Worm (Caenorhabditis elegans): ENCODE data around the gene R166.2.

R166.2 gene

DNA sequence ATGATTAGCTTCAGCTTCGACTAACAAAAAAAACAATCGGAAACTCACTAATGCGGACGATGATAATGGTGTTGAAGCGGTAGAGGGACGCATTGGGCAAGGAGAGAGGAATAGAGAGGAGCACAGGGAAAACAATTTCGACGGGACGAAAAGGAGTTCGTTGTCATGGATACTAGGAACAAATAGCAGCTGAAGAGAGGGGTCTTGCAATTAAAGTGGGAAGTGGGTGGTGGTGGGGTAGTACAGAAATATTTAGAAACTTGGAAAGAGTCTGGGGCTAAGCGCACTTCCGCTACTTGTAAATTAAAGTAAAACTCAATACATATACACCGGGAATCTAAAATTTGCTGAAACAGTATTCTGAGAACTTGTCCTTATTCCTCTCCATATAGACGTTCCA lies 27.7 kb downstream of the R166.2 start, which contains the start of gene F59B10.2:
TSS of gene F59B10.2 (minus strand) at position 101 of the 400 bp plus-strand sequence.
- no peak for TF ChIP-seq unc-130 (GFP tag; optimal IDR thresholded peaks at IDR 0.05)
- no peak for TF ChIP-seq pha-4 (tag; optimal IDR thresholded peaks at IDR 0.05)
- TF ChIP-seq lin-26 (GFP tag; IDR thresholded peaks at IDR 0.05): no peak
- no peak for TF ChIP-seq pbrm-1 (GFP tag; IDR thresholded peaks at IDR 0.05)
- TF ChIP-seq Y53F4B.3 (GFP tag; IDR thresholded peaks at IDR 0.05): no peak
- no peak for TF ChIP-seq T07F8.4 (tag; optimal IDR thresholded peaks at IDR 0.05)
- TF ChIP-seq B0035.1 (tag; optimal IDR thresholded peaks at IDR 0.05): no peak
- no peak for TF ChIP-seq B0336.3 (GFP tag; IDR thresholded peaks at IDR 0.05)
- no peak for TF ChIP-seq ztf-22 (GFP tag; optimal IDR thresholded peaks at IDR 0.05)
- TF ChIP-seq zim-3 (tag; optimal IDR thresholded peaks at IDR 0.05): no peak

ce11 chrII:10507906-10508305 lies 29.6 kb downstream of the R166.2 start:
- TF ChIP-seq ztf-28 (GFP tag; IDR thresholded peaks at IDR 0.05) (no peak), hrde-1 (tag; optimal IDR thresholded peaks at IDR 0.05; ENCODE audit: borderline replicate concordance) (no peak), efl-1 (GFP tag; optimal IDR thresholded peaks at IDR 0.05) (no peak), snpc-1.1 (tag; optimal IDR thresholded peaks at IDR 0.05; ENCODE audit: insufficient read depth) (no peak), B0261.1 (tag; optimal IDR thresholded peaks at IDR 0.05) (no peak), tbx-9 (tag; optimal IDR thresholded peaks at IDR 0.05; ENCODE audit: borderline replicate concordance) (no peak), madf-10 (tag; optimal IDR thresholded peaks at IDR 0.05) (no peak), hsf-1 (GFP tag; IDR thresholded peaks at IDR 0.05) (no peak), bed-2 (GFP tag; IDR thresholded peaks at IDR 0.05) (no peak), attf-5 (GFP tag; optimal IDR thresholded peaks at IDR 0.05) (no peak), F23B12.7 (tag; optimal IDR thresholded peaks at IDR 0.05; ENCODE audit: insufficient read depth) (no peak), pbrm-1 (GFP tag; IDR thresholded peaks at IDR 0.05) (no peak), F52B5.7 (tag; optimal IDR thresholded peaks at IDR 0.05) (no peak), repo-1 (tag; optimal IDR thresholded peaks at IDR 0.05) (no peak), Y53G8AR.9 (GFP tag; conservative IDR thresholded peaks at IDR 0.05) (no peak), F33H1.4 (GFP tag; IDR thresholded peaks at IDR 0.05) (no peak), lin-40 (tag; optimal IDR thresholded peaks at IDR 0.05) (no peak)

DNA sequence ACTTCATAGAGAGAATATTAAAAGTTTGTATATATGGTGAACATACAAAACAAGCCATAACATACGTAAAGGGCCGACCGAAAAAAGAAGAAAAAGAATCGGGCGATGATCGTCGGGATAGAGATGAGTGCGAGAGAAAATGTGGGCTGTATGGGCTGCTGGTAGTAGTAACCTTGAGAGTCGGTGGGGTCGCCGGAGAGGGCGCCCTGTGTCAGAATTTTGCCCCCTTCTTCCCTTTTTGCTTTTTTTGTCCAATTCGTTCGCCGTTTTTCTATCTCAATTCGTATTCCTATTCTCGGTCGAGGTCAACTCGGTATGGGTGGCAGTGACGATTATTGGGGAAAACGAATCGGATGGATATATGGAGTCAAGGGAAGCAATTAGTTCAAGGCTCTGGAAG lies 31.5 kb downstream of the R166.2 start:
- no peak for TF ChIP-seq dox-1 (GFP tag; IDR thresholded peaks at IDR 0.05)
- TF ChIP-seq bed-2 (GFP tag; IDR thresholded peaks at IDR 0.05): no peak
- no peak for TF ChIP-seq lsl-1 (GFP tag; optimal IDR thresholded peaks at IDR 0.05)
- TF ChIP-seq ZK185.1 (tag; optimal IDR thresholded peaks at IDR 0.05; ENCODE audit: poor library complexity, severe bottlenecking): no peak
- no peak for TF ChIP-seq C06A6.2 (GFP tag; conservative IDR thresholded peaks at IDR 0.05)
- TF ChIP-seq K12H6.12 (tag; optimal IDR thresholded peaks at IDR 0.05): no peak
- TF ChIP-seq F23B12.7 (tag; optimal IDR thresholded peaks at IDR 0.05; ENCODE audit: insufficient read depth): no peak
- no peak for TF ChIP-seq F55B11.4 (tag; optimal IDR thresholded peaks at IDR 0.05; ENCODE audit: borderline replicate concordance, insufficient read depth)
- TF ChIP-seq hlh-26 (GFP tag; conservative IDR thresholded peaks at IDR 0.05): no peak
- TF ChIP-seq repo-1 (tag; optimal IDR thresholded peaks at IDR 0.05): no peak
- TF ChIP-seq C17E4.6 (GFP tag; IDR thresholded peaks at IDR 0.05): no peak
- no peak for TF ChIP-seq somi-1 (GFP tag; optimal IDR thresholded peaks at IDR 0.05)
- no peak for TF ChIP-seq ztf-28 (GFP tag; IDR thresholded peaks at IDR 0.05)
- TF ChIP-seq sea-2 (GFP tag; IDR thresholded peaks at IDR 0.05): no peak

Measured in whole organism, young adult.